Fruit fly (Drosophila melanogaster) whole organism, wandering third instar larva: Measurements from ENCODE around the gene CG13247.

ENCODE experiments used
- Hr78 ChIP-seq: fragments of >200 bp; optimal IDR thresholded peaks from 2 replicates; lab custom pipeline; 2017; ENCODE audit warnings: missing biosample characterization, missing genetic modification characterization
- psq ChIP-seq: fragments of 200-800 bp; sonication (Bioruptor generic); optimal IDR thresholded peaks from 3 replicates; lab custom pipeline; 2017; ENCODE audit warnings: missing biosample characterization, mild to moderate bottlenecking, missing genetic modification characterization, moderate library complexity
- tai ChIP-seq: sonication (Bioruptor generic); optimal IDR thresholded peaks from 2 replicates; lab custom pipeline; 2016; ENCODE audit warnings: missing biosample characterization, missing genetic modification characterization
- usp ChIP-seq: fragments of >200 bp; optimal IDR thresholded peaks from 2 replicates; lab custom pipeline; 2017; ENCODE audit warnings: missing biosample characterization, missing genetic modification characterization

- TF ChIP-seq tai (no peak), psq (no peak), Hr78 (GFP tag; lab: Kevin White, UChicago) (no peak), usp (GFP tag; lab: Kevin White, UChicago) (no peak)
These were observed 15.9 kb downstream of the CG13247 start for dm6 chr3L:20385969-20386370.
